Fruit fly (Drosophila melanogaster): Measurements from ENCODE around the gene S-Lap2.

Gene S-Lap2

dm6 chr3L:8582105-8582707 is 37.5 kb upstream of the S-Lap2 start (continued):
- TF ChIP-seq pan (optimal IDR thresholded peaks at IDR 0.05): no peak
- peak in 1 of 2 experiments; percentile 5 for TF ChIP-seq pan (GFP tag; optimal IDR thresholded peaks at IDR 0.05 in 1 of 2, IDR thresholded peaks at IDR 0.05 in 1 of 2)
- TF ChIP-seq pros (GFP tag; optimal IDR thresholded peaks at IDR 0.05): no peak

- TF ChIP-seq CG32767 (GFP tag; IDR thresholded peaks at IDR 0.05): no peak
- TF ChIP-seq D (optimal IDR thresholded peaks at IDR 0.05): no peak
- TF ChIP-seq D (GFP tag; optimal IDR thresholded peaks at IDR 0.05): peak; percentile 27
- peak; percentile 2 for TF ChIP-seq CG12659 (GFP tag; optimal IDR thresholded peaks at IDR 0.05)
- TF ChIP-seq ato (GFP tag; IDR thresholded peaks at IDR 0.05; ENCODE audit: partially characterized antibody): no peak
- no peak for TF ChIP-seq CG7745 (tag; optimal IDR thresholded peaks at IDR 0.05)
- TF ChIP-seq CG8478 (optimal IDR thresholded peaks at IDR 0.05): no peak
- peak; percentile 21 for TF ChIP-seq Hand (GFP tag; optimal IDR thresholded peaks at IDR 0.05)
- TF ChIP-seq Oaz (GFP tag; IDR thresholded peaks at IDR 0.05): no peak
- no peak for TF ChIP-seq Hr51 (GFP tag; optimal IDR thresholded peaks at IDR 0.05)
- no peak for TF ChIP-seq Nf-YA (GFP tag; IDR thresholded peaks at IDR 0.05)
- TF ChIP-seq CG10654 (GFP tag; optimal IDR thresholded peaks at IDR 0.05): no peak
- TF ChIP-seq ssp (GFP tag; IDR thresholded peaks at IDR 0.05): no peak
- no peak for TF ChIP-seq Vsx1 (GFP tag; optimal IDR thresholded peaks at IDR 0.05)
- TF ChIP-seq rib (GFP tag; IDR thresholded peaks at IDR 0.05): 0 out of 2 replicates have a peak, but pooled peaks have one; percentile 31
- no peak for TF ChIP-seq Max (GFP tag; optimal IDR thresholded peaks at IDR 0.05)
- no peak for TF ChIP-seq CG8359 (GFP tag; optimal IDR thresholded peaks at IDR 0.05; ENCODE audit: borderline replicate concordance)
- no peak for TF ChIP-seq CG11398 (GFP tag; optimal IDR thresholded peaks at IDR 0.05)
- TF ChIP-seq gce (GFP tag; IDR thresholded peaks at IDR 0.05): peak; percentile 33; the same call in 1 of the 3 replicates
- TF ChIP-seq CG4617 (GFP tag; optimal IDR thresholded peaks at IDR 0.05; ENCODE audit: borderline replicate concordance): no peak
- peak; percentile 30 for TF ChIP-seq CG13624 (GFP tag; optimal IDR thresholded peaks at IDR 0.05)
- TF ChIP-seq Meics (GFP tag; optimal IDR thresholded peaks at IDR 0.05): peak; percentile 58
- no peak for TF ChIP-seq CG8765 (GFP tag; IDR thresholded peaks at IDR 0.05)
- no peak for TF ChIP-seq Sry-β (GFP tag; optimal IDR thresholded peaks at IDR 0.05)
- TF ChIP-seq CG33213 (GFP tag; optimal IDR thresholded peaks at IDR 0.05): no peak
- no peak for TF ChIP-seq cato (GFP tag; optimal IDR thresholded peaks at IDR 0.05; ENCODE audit: borderline replicate concordance)
- no peak for TF ChIP-seq Ets65A (GFP tag)
- TF ChIP-seq CG13123 (GFP tag; optimal IDR thresholded peaks at IDR 0.05): no peak
- peak; percentile 52; the same call in 1 of the 2 replicates for TF ChIP-seq Rfx (GFP tag; IDR thresholded peaks at IDR 0.05)
- no peak for TF ChIP-seq zen (tag; optimal IDR thresholded peaks at IDR 0.05)
- no peak for TF ChIP-seq CG1603 (tag; optimal IDR thresholded peaks at IDR 0.05)
- peak; percentile 52; the same call in 1 of the 3 replicates for TF ChIP-seq Dbx (GFP tag; IDR thresholded peaks at IDR 0.05)
- TF ChIP-seq Hr3 (GFP tag; optimal IDR thresholded peaks at IDR 0.05): no peak
- TF ChIP-seq bbx (GFP tag; IDR thresholded peaks at IDR 0.05; ENCODE audit: partially characterized antibody): no peak
- no peak for TF ChIP-seq CG2712 (tag; optimal IDR thresholded peaks at IDR 0.05)
- peak; percentile 34 for TF ChIP-seq fd64A (GFP tag; optimal IDR thresholded peaks at IDR 0.05)
- TF ChIP-seq CG15479 (GFP tag; optimal IDR thresholded peaks at IDR 0.05): no peak
- peak; percentile 4 for TF ChIP-seq mam (GFP tag; optimal IDR thresholded peaks at IDR 0.05)
- TF ChIP-seq H2.0 (GFP tag; IDR thresholded peaks at IDR 0.05): no peak
- peak; percentile 30 for TF ChIP-seq en (GFP tag; optimal IDR thresholded peaks at IDR 0.05)
- TF ChIP-seq CG3407 (GFP tag; optimal IDR thresholded peaks at IDR 0.05): peak; percentile 15
- TF ChIP-seq CG7786 (GFP tag; optimal IDR thresholded peaks at IDR 0.05): no peak
- no peak for TF ChIP-seq sens-2 (GFP tag; IDR thresholded peaks at IDR 0.05)
- no peak for TF ChIP-seq NfI (GFP tag; optimal IDR thresholded peaks at IDR 0.05)
- TF ChIP-seq kah (GFP tag; optimal IDR thresholded peaks at IDR 0.05): peak; percentile 13
- peak in 1 of 2 experiments; percentile 12 for TF ChIP-seq Pdp1 (GFP tag; optimal IDR thresholded peaks at IDR 0.05)
These were observed 35.6 kb upstream of the S-Lap2 start for dm6 chr3L:8584086-8584485.
